Worm (Caenorhabditis elegans): Measurements from ENCODE around the gene F10G2.2.

DNA sequence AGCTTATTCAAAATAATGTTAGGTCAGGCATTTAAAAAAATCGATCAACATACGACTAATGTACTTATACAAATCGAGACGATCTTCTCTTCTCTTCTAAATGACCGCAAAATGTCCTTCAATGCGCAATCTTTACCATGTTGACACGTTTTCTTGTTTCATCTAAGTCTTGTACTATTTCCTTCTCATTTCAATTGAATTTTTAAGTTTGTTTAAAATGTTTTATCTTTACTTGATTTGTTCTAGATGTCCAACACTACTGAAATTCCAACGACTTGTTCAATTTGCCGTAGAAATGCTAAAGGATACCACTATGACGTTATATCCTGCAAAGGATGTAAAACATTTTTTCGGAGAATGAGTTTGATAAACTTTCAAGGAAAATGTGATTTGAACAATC lies 11.0 kb downstream of the F10G2.2 start, which contains the start of the genes nhr-263 and nhr-148:
- no peak for TF ChIP-seq ztf-29 (GFP tag; IDR thresholded peaks at IDR 0.05)
- no peak for TF ChIP-seq ztf-23 (GFP tag; IDR thresholded peaks at IDR 0.05)
- TF ChIP-seq med-1 (GFP tag; optimal IDR thresholded peaks at IDR 0.05; ENCODE audit: insufficient read depth), result no peak
- no peak for TF ChIP-seq cog-1 (tag; optimal IDR thresholded peaks at IDR 0.05)

All from whole organism, midembryonic.